Fruit fly (Drosophila melanogaster) whole organism, wandering third instar larva: ENCODE results near the gene CG31457.

Experiments
- Dfd ChIP-seq: fragments of >200 bp; optimal IDR thresholded peaks from 2 replicates; lab custom pipeline; 2017; ENCODE audit warnings: missing biosample characterization, missing genetic modification characterization
- Hr78 ChIP-seq: fragments of >200 bp; optimal IDR thresholded peaks from 2 replicates; lab custom pipeline; 2017; ENCODE audit warnings: missing biosample characterization, missing genetic modification characterization
- Mio ChIP-seq: sonication (Bioruptor generic); optimal IDR thresholded peaks from 2 replicates; lab custom pipeline; 2016; ENCODE audit warnings: missing biosample characterization, missing genetic modification characterization
- Myc ChIP-seq: fragments of >200 bp; optimal IDR thresholded peaks from 2 replicates; lab custom pipeline; 2017
- OdsH ChIP-seq: fragments of 200-800 bp; sonication (Bioruptor generic); optimal IDR thresholded peaks from 2 replicates; lab custom pipeline; 2016; ENCODE audit warnings: missing biosample characterization, mild to moderate bottlenecking, missing genetic modification characterization
- br ChIP-seq: fragments of 200-800 bp; sonication (Bioruptor generic); optimal IDR thresholded peaks from 2 replicates; lab custom pipeline; 2016; ENCODE audit warnings: missing biosample characterization, missing genetic modification characterization
- dsf ChIP-seq: sonication (Bioruptor generic); optimal IDR thresholded peaks from 2 replicates; lab custom pipeline; 2016; ENCODE audit warnings: missing biosample characterization, missing genetic modification characterization, borderline replicate concordance
- ey ChIP-seq: fragments of 200-800 bp; sonication (Bioruptor generic); optimal IDR thresholded peaks from 2 replicates; lab custom pipeline; 2016; ENCODE audit warnings: missing biosample characterization, missing genetic modification characterization
- fru ChIP-seq: fragments of 200-800 bp; sonication (Bioruptor generic); optimal IDR thresholded peaks from 3 replicates; lab custom pipeline; 2016; ENCODE audit warnings: missing biosample characterization, mild to moderate bottlenecking, missing genetic modification characterization
- psq ChIP-seq: fragments of 200-800 bp; sonication (Bioruptor generic); optimal IDR thresholded peaks from 3 replicates; lab custom pipeline; 2017; ENCODE audit warnings: missing biosample characterization, mild to moderate bottlenecking, missing genetic modification characterization, moderate library complexity
- woc ChIP-seq: sonication (Bioruptor generic); optimal IDR thresholded peaks from 2 replicates; lab custom pipeline; 2016; ENCODE audit warnings: missing biosample characterization, mild to moderate bottlenecking, missing genetic modification characterization

dm6 chr3R:23129617-23130016 is 1.8 kb upstream of the CG31457 start:
- TF ChIP-seq OdsH (GFP tag; lab: Kevin White, UChicago): no peak
- no peak for TF ChIP-seq psq
- TF ChIP-seq Mio (GFP tag; lab: Kevin White, UChicago): no peak
- no peak for TF ChIP-seq Myc
- no peak for TF ChIP-seq ey
- no peak for TF ChIP-seq br (GFP tag; lab: Kevin White, UChicago)
- TF ChIP-seq dsf (GFP tag; lab: Kevin White, UChicago): no peak
- TF ChIP-seq fru (GFP tag; lab: Kevin White, UChicago): no peak
- TF ChIP-seq woc (GFP tag; lab: Kevin White, UChicago): no peak
- no peak for TF ChIP-seq Dfd
- TF ChIP-seq Hr78: no peak
